Fruit fly (Drosophila melanogaster): Measurements from ENCODE around the gene kuz.

kuz gene

dm6 chr2L:13613720-13614119 lies 63.8 kb downstream of the kuz start (continued):
- TF ChIP-seq CG10366 (GFP tag; IDR thresholded peaks at IDR 0.05) (no peak), Chrac-16 (GFP tag; optimal IDR thresholded peaks at IDR 0.05) (no peak), Side (GFP tag; optimal IDR thresholded peaks at IDR 0.05) (no peak), CG17361 (GFP tag; IDR thresholded peaks at IDR 0.05) (peak; percentile 57; the same call in 2 of the 3 replicates), CG7963 (GFP tag; IDR thresholded peaks at IDR 0.05; ENCODE audit: partially characterized antibody) (no peak), ken (GFP tag; IDR thresholded peaks at IDR 0.05) (no peak), danr (GFP tag; IDR thresholded peaks at IDR 0.05) (no peak), CG1832 (GFP tag; optimal IDR thresholded peaks at IDR 0.05) (no peak), CG7556 (GFP tag; optimal IDR thresholded peaks at IDR 0.05) (peak; percentile 30), nerfin-2 (GFP tag; IDR thresholded peaks at IDR 0.05; ENCODE audit: partially characterized antibody) (no peak), Lpt (GFP tag; optimal IDR thresholded peaks at IDR 0.05) (no peak), pita (GFP tag; optimal IDR thresholded peaks at IDR 0.05) (no peak), CG9876 (GFP tag; optimal IDR thresholded peaks at IDR 0.05) (no peak), tgo (GFP tag; IDR thresholded peaks at IDR 0.05) (no peak), cas (GFP tag; IDR thresholded peaks at IDR 0.05) (no peak), pnt (GFP tag; optimal IDR thresholded peaks at IDR 0.05) (no peak), CG1233 (GFP tag; optimal IDR thresholded peaks at IDR 0.05) (no peak), jing (GFP tag; optimal IDR thresholded peaks at IDR 0.05) (no peak), seq (GFP tag; IDR thresholded peaks at IDR 0.05) (no peak), chif (GFP tag; optimal IDR thresholded peaks at IDR 0.05) (no peak), Hmx (GFP tag; optimal IDR thresholded peaks at IDR 0.05) (no peak), ham (GFP tag; IDR thresholded peaks at IDR 0.05) (no peak), nerfin-1 (tag; optimal IDR thresholded peaks at IDR 0.05) (no peak), CG8478 (optimal IDR thresholded peaks at IDR 0.05) (no peak), sens-2 (GFP tag; IDR thresholded peaks at IDR 0.05) (no peak), eyg (GFP tag; optimal IDR thresholded peaks at IDR 0.05) (no peak), sens (GFP tag) (peak; percentile 89), ranshi (GFP tag; IDR thresholded peaks at IDR 0.05) (no peak), CG9932 (GFP tag; IDR thresholded peaks at IDR 0.05) (no peak), CG10654 (GFP tag; optimal IDR thresholded peaks at IDR 0.05) (no peak), CG9727 (GFP tag; optimal IDR thresholded peaks at IDR 0.05) (peak; percentile 36), NFAT (GFP tag; IDR thresholded peaks at IDR 0.05) (no peak), Pdp1 (GFP tag; optimal IDR thresholded peaks at IDR 0.05) (no peak), gsb (GFP tag; IDR thresholded peaks at IDR 0.05) (no peak), ro (GFP tag; IDR thresholded peaks at IDR 0.05) (no peak), Trl (optimal IDR thresholded peaks at IDR 0.05) (no peak), Trl (GFP tag; optimal IDR thresholded peaks at IDR 0.05) (no peak), ttk (GFP tag; IDR thresholded peaks at IDR 0.05) (no peak), pum (GFP tag; optimal IDR thresholded peaks at IDR 0.05) (no peak), CG2875 (GFP tag; optimal IDR thresholded peaks at IDR 0.05) (no peak), stc (GFP tag; IDR thresholded peaks at IDR 0.05) (no peak), gro (GFP tag; optimal IDR thresholded peaks at IDR 0.05) (no peak), onecut (GFP tag; IDR thresholded peaks at IDR 0.05) (no peak), knrl (GFP tag; IDR thresholded peaks at IDR 0.05; ENCODE audit: partially characterized antibody) (no peak), ato (GFP tag; IDR thresholded peaks at IDR 0.05; ENCODE audit: partially characterized antibody) (no peak), CG8924 (tag; optimal IDR thresholded peaks at IDR 0.05) (peak; percentile 20), dysf (GFP tag; IDR thresholded peaks at IDR 0.05) (no peak), CG1792 (GFP tag; optimal IDR thresholded peaks at IDR 0.05) (no peak), CG9215 (GFP tag; IDR thresholded peaks at IDR 0.05) (no peak), Mad (GFP tag; optimal IDR thresholded peaks at IDR 0.05) (no peak), trh (GFP tag; optimal IDR thresholded peaks at IDR 0.05) (no peak), Blimp-1 (GFP tag; optimal IDR thresholded peaks at IDR 0.05) (peak; percentile 52), BtbVII (GFP tag; optimal IDR thresholded peaks at IDR 0.05) (no peak), Hand (GFP tag; optimal IDR thresholded peaks at IDR 0.05) (no peak)
